Worm (Caenorhabditis elegans): ENCODE data around the gene C49C8.1.
A peak's percentile ranks its signal among the peaks of the same experiment; 100 is the strongest.

The C49C8.1 gene

ce11 chrIV:8611886-8612542 lies 42.4 kb upstream of the C49C8.1 start, which contains the start of the genes F42A9.17 and cyp-33E2:
F42A9.17 (minus strand) TSS chrIV:8611936.
cyp-33E2 (plus strand) TSS chrIV:8612334.
- TF ChIP-seq fos-1 (tag; optimal IDR thresholded peaks at IDR 0.05), result peak; percentile 93
- no peak for TF ChIP-seq unc-62 (GFP tag; optimal IDR thresholded peaks at IDR 0.05)
- no peak for TF ChIP-seq dmd-4 (tag; optimal IDR thresholded peaks at IDR 0.05)
- TF ChIP-seq alr-1 (tag; optimal IDR thresholded peaks at IDR 0.05), result no peak
- TF ChIP-seq sma-9 (GFP tag; optimal IDR thresholded peaks at IDR 0.05), result peak; percentile 12
- no peak for TF ChIP-seq sma-9 (tag; optimal IDR thresholded peaks at IDR 0.05)
- peak; percentile 21 for TF ChIP-seq gmeb-1 (tag; optimal IDR thresholded peaks at IDR 0.05)
- peak; percentile 35 for TF ChIP-seq crh-2 (tag; optimal IDR thresholded peaks at IDR 0.05)
- no peak for TF ChIP-seq nhr-10 (tag; optimal IDR thresholded peaks at IDR 0.05)

- TF ChIP-seq peb-1 (tag; optimal IDR thresholded peaks at IDR 0.05) (no peak), nhr-237 (tag; optimal IDR thresholded peaks at IDR 0.05) (no peak), sem-4 (tag; optimal IDR thresholded peaks at IDR 0.05) (no peak), R02D3.7 (tag; optimal IDR thresholded peaks at IDR 0.05) (no peak), fos-1 (tag; optimal IDR thresholded peaks at IDR 0.05) (peak; percentile 40)
Measured at ce11 chrIV:8614680-8615079, 39.7 kb upstream of the C49C8.1 start, which contains the start of gene cyp-33E3. cyp-33E3 (plus strand) TSS chrIV:8614995.

- TF ChIP-seq nhr-237 (tag; optimal IDR thresholded peaks at IDR 0.05), result no peak
- TF ChIP-seq nhr-23 (tag; optimal IDR thresholded peaks at IDR 0.05), result no peak
- TF ChIP-seq sma-9 (GFP tag; optimal IDR thresholded peaks at IDR 0.05), result no peak
- no peak for TF ChIP-seq sma-9 (tag; optimal IDR thresholded peaks at IDR 0.05)
- no peak for TF ChIP-seq skn-1 (tag; optimal IDR thresholded peaks at IDR 0.05)
Measured at ce11 chrIV:8615314-8615713, 39.1 kb upstream of the C49C8.1 start.

ce11 chrIV:8617047-8617446 lies 37.3 kb upstream of the C49C8.1 start, which contains the start of the genes F42A9.7 and F42A9.3:
F42A9.7 (minus strand) TSS chrIV:8617147.
F42A9.3 (plus strand) TSS chrIV:8617260.
- no peak for TF ChIP-seq dmd-4 (tag; optimal IDR thresholded peaks at IDR 0.05)
- no peak for TF ChIP-seq mdl-1 (tag; optimal IDR thresholded peaks at IDR 0.05)
- TF ChIP-seq unc-55 (GFP tag; optimal IDR thresholded peaks at IDR 0.05), result no peak
- TF ChIP-seq aly-2 (tag; optimal IDR thresholded peaks at IDR 0.05), result no peak
- TF ChIP-seq nhr-25 (tag; optimal IDR thresholded peaks at IDR 0.05), result no peak
- no peak for TF ChIP-seq nhr-21 (tag; optimal IDR thresholded peaks at IDR 0.05)
- TF ChIP-seq ceh-16 (tag; optimal IDR thresholded peaks at IDR 0.05), result no peak
- TF ChIP-seq nhr-10 (tag; optimal IDR thresholded peaks at IDR 0.05), result no peak
- TF ChIP-seq crh-2 (tag; optimal IDR thresholded peaks at IDR 0.05), result no peak
- no peak for TF ChIP-seq sem-4 (tag; optimal IDR thresholded peaks at IDR 0.05)
- no peak for TF ChIP-seq zag-1 (tag; optimal IDR thresholded peaks at IDR 0.05)
- TF ChIP-seq sma-3 (GFP tag; optimal IDR thresholded peaks at IDR 0.05), result no peak
- no peak for TF ChIP-seq nhr-237 (tag; optimal IDR thresholded peaks at IDR 0.05)

DNA sequence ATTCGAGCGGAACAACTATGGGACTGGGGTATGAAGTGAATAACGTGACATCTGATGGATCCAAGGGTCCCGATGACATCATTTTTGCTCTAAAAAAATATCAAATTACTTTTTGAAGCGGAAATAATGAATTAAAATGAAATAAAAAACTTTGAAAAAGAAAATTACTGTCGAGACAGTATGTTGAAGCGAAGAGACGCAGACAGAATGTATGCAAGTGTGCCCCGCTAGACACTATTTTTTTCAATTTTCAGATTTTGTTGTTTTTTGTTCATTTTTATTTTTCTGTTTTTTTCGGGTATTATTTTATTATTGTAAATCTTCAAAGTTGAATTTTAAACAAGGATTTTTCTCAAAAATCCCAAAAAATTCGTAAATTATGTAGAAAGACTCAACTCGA lies 35.7 kb upstream of the C49C8.1 start, which contains the start of gene F42A9.8:
F42A9.8 (minus strand) TSS at position 88 of the 400 bp plus-strand sequence.
- TF ChIP-seq C34F6.9 (tag; optimal IDR thresholded peaks at IDR 0.05) (peak; percentile 51), unc-55 (GFP tag; optimal IDR thresholded peaks at IDR 0.05) (peak; percentile 46), lsy-2 (tag; optimal IDR thresholded peaks at IDR 0.05) (peak in 1 of 2 experiments; percentile 35), nhr-77 (tag; optimal IDR thresholded peaks at IDR 0.05) (no peak), mab-5 (tag; optimal IDR thresholded peaks at IDR 0.05) (no peak)

DNA sequence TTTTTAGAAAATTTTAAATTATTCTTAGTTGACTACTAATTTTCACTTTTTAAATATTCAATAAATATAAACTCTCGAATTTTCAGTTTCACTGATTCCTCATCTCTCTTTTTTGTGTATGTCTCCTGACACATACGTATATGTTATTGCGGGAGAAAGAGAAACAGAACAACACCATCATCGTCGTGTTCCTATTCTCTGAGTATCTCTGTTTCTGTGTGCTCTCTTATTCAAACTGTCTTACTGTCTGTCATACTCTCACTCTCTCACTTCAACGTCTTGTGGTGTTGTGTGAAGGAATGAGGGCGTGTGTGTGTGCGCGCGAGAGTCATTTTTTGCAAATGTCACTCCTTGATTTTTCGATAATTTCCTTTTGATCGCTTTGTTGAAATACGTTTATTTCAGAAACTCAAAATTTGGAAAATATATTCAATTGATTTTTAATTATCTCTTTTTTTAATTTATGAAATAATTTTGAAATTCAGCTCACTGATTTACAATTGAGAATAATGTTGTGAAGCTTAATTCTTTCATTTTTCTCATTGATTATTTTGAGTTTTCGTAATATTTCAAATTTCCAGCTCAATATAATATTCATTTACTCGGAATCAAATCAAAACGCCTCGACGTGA lies 34.2 kb upstream of the C49C8.1 start, which contains the start of gene lin-49:
lin-49 (plus strand) TSS at position 582 of the 632 bp plus-strand sequence.
- TF ChIP-seq nhr-129 (tag; optimal IDR thresholded peaks at IDR 0.05) (peak; percentile 89), snpc-4 (tag; optimal IDR thresholded peaks at IDR 0.05) (no peak), peb-1 (tag; optimal IDR thresholded peaks at IDR 0.05) (no peak), nhr-12 (tag; optimal IDR thresholded peaks at IDR 0.05) (no peak), ztf-4 (tag; optimal IDR thresholded peaks at IDR 0.05) (no peak), nhr-237 (tag; optimal IDR thresholded peaks at IDR 0.05) (no peak), F13H6.1 (tag; optimal IDR thresholded peaks at IDR 0.05) (peak; percentile 71), nhr-11 (tag; optimal IDR thresholded peaks at IDR 0.05) (no peak), nhr-6 (tag; optimal IDR thresholded peaks at IDR 0.05) (peak; percentile 65), unc-39 (tag; optimal IDR thresholded peaks at IDR 0.05) (no peak), mab-5 (tag; optimal IDR thresholded peaks at IDR 0.05) (peak; percentile 12), elt-3 (tag; optimal IDR thresholded peaks at IDR 0.05) (no peak), unc-62 (GFP tag; optimal IDR thresholded peaks at IDR 0.05) (no peak), egl-27 (tag; optimal IDR thresholded peaks at IDR 0.05) (peak; percentile 33), lin-13 (GFP tag; optimal IDR thresholded peaks at IDR 0.05) (peak; percentile 57), sma-9 (GFP tag; optimal IDR thresholded peaks at IDR 0.05) (peak; percentile 81), sma-9 (tag; optimal IDR thresholded peaks at IDR 0.05) (no peak), fos-1 (tag; optimal IDR thresholded peaks at IDR 0.05) (peak; percentile 90), aly-2 (tag; optimal IDR thresholded peaks at IDR 0.05) (no peak), lsy-2 (tag; optimal IDR thresholded peaks at IDR 0.05) (peak in 1 of 2 experiments; percentile 78), mdl-1 (tag; optimal IDR thresholded peaks at IDR 0.05) (no peak), ama-1 (optimal IDR thresholded peaks at IDR 0.05) (no peak), mbf-1 (tag; optimal IDR thresholded peaks at IDR 0.05) (no peak), nhr-25 (tag; optimal IDR thresholded peaks at IDR 0.05) (peak; percentile 74), dmd-4 (tag; optimal IDR thresholded peaks at IDR 0.05) (no peak), ztf-1 (GFP tag; conservative IDR thresholded peaks at IDR 0.05) (no peak)

Data from whole organism, L2 larva.